Worm (Caenorhabditis elegans) whole organism, L1 larva: ENCODE measurements around the gene toca-2.

Experiments
- nhr-11 ChIP-seq: fragments of 150-350 bp; optimal IDR thresholded peaks from 2 replicates; lab custom pipeline; 2014; ENCODE audit warnings: missing biosample characterization, missing genetic modification characterization
- unc-86 ChIP-seq: sonication (generic microtip); optimal IDR thresholded peaks from 2 replicates; lab custom pipeline; 2016; ENCODE audit warnings: missing genetic modification characterization, missing compliant biosample characterization

DNA sequence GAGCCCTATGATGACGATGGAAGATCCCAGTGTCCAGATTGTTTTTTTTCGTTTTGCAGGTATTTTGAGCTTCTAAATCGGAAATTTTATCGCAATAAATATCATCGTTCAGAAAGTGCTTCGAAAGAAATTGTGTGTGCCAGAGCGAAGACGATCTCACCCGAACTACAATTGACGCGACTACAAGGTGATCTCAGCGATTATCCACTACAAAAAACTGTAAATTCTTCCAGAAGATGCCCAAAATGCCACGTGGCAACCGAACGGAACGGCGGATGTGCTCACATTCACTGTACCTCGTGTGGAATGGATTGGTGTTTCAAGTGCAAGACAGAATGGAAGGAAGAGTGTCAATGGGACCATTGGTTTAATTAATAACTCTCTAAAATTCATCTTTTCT is 17.2 kb downstream of the toca-2 start, which contains the start of gene mdt-29:
- TF ChIP-seq unc-86 (tag; lab: Kevin White, UChicago) (no peak), nhr-11 (tag; lab: Kevin White, UChicago) (no peak)
